Worm (Caenorhabditis elegans) whole organism, L1 larva: ENCODE data around the gene D1054.1.

ENCODE experiments used
- C04F5.9 ChIP-seq: sonication (generic microtip); optimal IDR thresholded peaks from 2 replicates; lab custom pipeline; 2016; ENCODE audit warnings: missing genetic modification characterization, missing compliant biosample characterization
- C16A3.4 ChIP-seq: fragments of 150-350 bp; optimal IDR thresholded peaks from 2 replicates; lab custom pipeline; 2014; ENCODE audit warnings: missing biosample characterization, missing genetic modification characterization
- F16B12.6 ChIP-seq: fragments of 150-350 bp; optimal IDR thresholded peaks from 2 replicates; lab custom pipeline; 2014; ENCODE audit warnings: missing biosample characterization, missing genetic modification characterization
- Y116A8C.19 ChIP-seq: sonication (generic microtip); optimal IDR thresholded peaks from 2 replicates; lab custom pipeline; 2016; ENCODE audit warnings: missing compliant biosample characterization, missing genetic modification characterization, borderline replicate concordance
- alr-1 ChIP-seq: fragments of 200-800 bp; sonication (Bioruptor generic); optimal IDR thresholded peaks from 2 replicates; lab custom pipeline; 2018; ENCODE audit warnings: borderline replicate concordance, mild to moderate bottlenecking, missing genetic modification characterization, missing compliant biosample characterization
- blmp-1 ChIP-seq: fragments of 150-350 bp; optimal IDR thresholded peaks from 2 replicates; lab custom pipeline; 2014; ENCODE audit warnings: missing biosample characterization, missing genetic modification characterization
- ceh-82 ChIP-seq, 3 experiments: fragments of 150-350 bp in 1 of 3; sonication (generic microtip) in 2 of 3; optimal IDR thresholded peaks; 2 replicates each; lab custom pipeline; 2014 to 2017; ENCODE audit warnings: missing biosample characterization in 3 of 3, missing genetic modification characterization in 3 of 3
- ceh-90 ChIP-seq: sonication (generic microtip); optimal IDR thresholded peaks from 2 replicates; lab custom pipeline; 2016; ENCODE audit warnings: missing genetic modification characterization, missing compliant biosample characterization
- ces-1 ChIP-seq: fragments of 150-350 bp; optimal IDR thresholded peaks from 2 replicates; lab custom pipeline; 2014; ENCODE audit warnings: missing biosample characterization, missing genetic modification reagents, missing genetic modification characterization
- dpl-1 ChIP-seq, 3 experiments: fragments of 150-350 bp in 2 of 3; sonication (generic microtip) in 1 of 3; optimal IDR thresholded peaks; 2 replicates each; lab custom pipeline; 2014 to 2017; ENCODE audit warnings: missing biosample characterization in 3 of 3, missing genetic modification characterization in 3 of 3, missing genetic modification reagents in 3 of 3
- efl-1 ChIP-seq, 4 experiments: fragments of 150-350 bp; optimal IDR thresholded peaks in 3 of 4; peaks in 1 of 4; 1 replicate in 1 of 4; 2 replicates in 3 of 4; lab custom pipeline; 2014; ENCODE audit warnings: missing biosample characterization in 2 of 4, missing genetic modification characterization in 2 of 4, missing genetic modification reagents in 2 of 4
- elt-2 ChIP-seq: sonication (generic microtip); optimal IDR thresholded peaks from 2 replicates; lab custom pipeline; 2016; ENCODE audit warnings: missing genetic modification characterization, mild to moderate bottlenecking, inconsistent platforms, missing compliant biosample characterization, missing genetic modification reagents
- elt-3 ChIP-seq, 6 experiments: fragments of 150-350 bp in 1 of 6; sonication (generic microtip); optimal IDR thresholded peaks; 2 replicates each; lab custom pipeline; 2017 to 2018; ENCODE audit warnings: missing biosample characterization in 6 of 6, missing genetic modification characterization in 6 of 6, inconsistent platforms in 1 of 6
- ets-5 ChIP-seq: fragments of 200-800 bp; sonication (Bioruptor generic); IDR thresholded peaks from 2 replicates; pipeline ENCODE4 v1.3.6; 2022; ENCODE audit warnings: missing genetic modification characterization, missing compliant biosample characterization
- fkh-4 ChIP-seq: sonication (generic microtip); optimal IDR thresholded peaks from 2 replicates; lab custom pipeline; 2016; ENCODE audit warnings: missing compliant biosample characterization, missing genetic modification characterization, borderline replicate concordance
- grh-1 ChIP-seq: fragments of 200-800 bp; sonication (Bioruptor generic); IDR thresholded peaks from 2 replicates; pipeline ENCODE4 v1.3.6; 2022; ENCODE audit warnings: missing genetic modification reagents, missing genetic modification characterization, missing compliant biosample characterization
- hlh-4 ChIP-seq: sonication (generic microtip); optimal IDR thresholded peaks from 2 replicates; lab custom pipeline; 2016; ENCODE audit warnings: mild to moderate bottlenecking, missing genetic modification characterization, missing compliant biosample characterization
- irx-1 ChIP-seq: sonication (generic microtip); optimal IDR thresholded peaks from 2 replicates; lab custom pipeline; 2016; ENCODE audit warnings: missing genetic modification characterization, missing compliant biosample characterization
- isw-1 ChIP-seq: fragments of 200-800 bp; sonication (Bioruptor generic); IDR thresholded peaks from 2 replicates; pipeline ENCODE4 v1.3.6; 2022; ENCODE audit warnings: missing genetic modification characterization, missing compliant biosample characterization
- lin-13 ChIP-seq: fragments of 150-350 bp; optimal IDR thresholded peaks from 2 replicates; lab custom pipeline; 2014; ENCODE audit warnings: missing biosample characterization, missing genetic modification reagents, missing genetic modification characterization
- lin-14 ChIP-seq: fragments of 200-800 bp; sonication (Bioruptor generic); optimal IDR thresholded peaks from 2 replicates; lab custom pipeline; 2018; ENCODE audit warnings: mild to moderate bottlenecking, missing genetic modification characterization, moderate library complexity, missing compliant biosample characterization
- lin-35 ChIP-seq, 2 experiments: fragments of 150-350 bp; optimal IDR thresholded peaks; 2 replicates each; lab custom pipeline; 2014; ENCODE audit warnings: missing biosample characterization in 2 of 2, missing genetic modification characterization in 2 of 2, missing genetic modification reagents in 2 of 2
- lir-3 ChIP-seq: sonication (generic microtip); optimal IDR thresholded peaks from 2 replicates; lab custom pipeline; 2016; ENCODE audit warnings: mild to moderate bottlenecking, missing genetic modification characterization, moderate library complexity, missing compliant biosample characterization; ENCODE audit not compliant: poor library complexity
- mef-2 ChIP-seq: fragments of 150-350 bp; optimal IDR thresholded peaks from 2 replicates; lab custom pipeline; 2014; ENCODE audit warnings: missing biosample characterization, missing genetic modification characterization
- mep-1 ChIP-seq: fragments of 150-350 bp; optimal IDR thresholded peaks from 2 replicates; lab custom pipeline; 2014; ENCODE audit warnings: missing biosample characterization, missing genetic modification characterization
- nhr-11 ChIP-seq: fragments of 150-350 bp; optimal IDR thresholded peaks from 2 replicates; lab custom pipeline; 2014; ENCODE audit warnings: missing biosample characterization, missing genetic modification characterization
- nhr-12 ChIP-seq: sonication (generic microtip); optimal IDR thresholded peaks from 2 replicates; lab custom pipeline; 2017; ENCODE audit warnings: missing biosample characterization, missing genetic modification characterization
- nhr-19 ChIP-seq: fragments of 200-800 bp; sonication (Bioruptor generic); conservative IDR thresholded peaks from 2 replicates; pipeline ENCODE4 v1.3.6; 2022; ENCODE audit warnings: missing genetic modification characterization, missing compliant biosample characterization
- nhr-20 ChIP-seq: sonication (generic microtip); optimal IDR thresholded peaks from 2 replicates; lab custom pipeline; 2016; ENCODE audit warnings: mild to moderate bottlenecking, missing genetic modification characterization, missing compliant biosample characterization
- nhr-237 ChIP-seq: fragments of 150-350 bp; optimal IDR thresholded peaks from 2 replicates; lab custom pipeline; 2014; ENCODE audit warnings: missing biosample characterization, missing genetic modification characterization
- nhr-28 ChIP-seq: fragments of 150-350 bp; optimal IDR thresholded peaks from 2 replicates; lab custom pipeline; 2014; ENCODE audit warnings: missing biosample characterization, missing genetic modification characterization
- nhr-47 ChIP-seq: sonication (generic microtip); optimal IDR thresholded peaks from 2 replicates; lab custom pipeline; 2016; ENCODE audit warnings: mild to moderate bottlenecking, missing genetic modification characterization, moderate library complexity, missing compliant biosample characterization
- nhr-71 ChIP-seq: sonication (generic microtip); optimal IDR thresholded peaks from 2 replicates; lab custom pipeline; 2016; ENCODE audit warnings: mild to moderate bottlenecking, missing genetic modification characterization, moderate library complexity, missing compliant biosample characterization
- nhr-84 ChIP-seq: sonication (generic microtip); optimal IDR thresholded peaks from 2 replicates; lab custom pipeline; 2017; ENCODE audit warnings: missing biosample characterization, missing genetic modification characterization
- nhr-85 ChIP-seq: sonication (generic microtip); peaks from one replicate; lab custom pipeline; 2016; ENCODE audit warnings: missing genetic modification characterization, inconsistent platforms, missing compliant biosample characterization
- nhr-90 ChIP-seq: sonication (generic microtip); optimal IDR thresholded peaks from 2 replicates; lab custom pipeline; 2016; ENCODE audit warnings: mild to moderate bottlenecking, missing genetic modification characterization, missing compliant biosample characterization; ENCODE audit not compliant: poor library complexity
- pag-3 ChIP-seq: sonication (generic microtip); optimal IDR thresholded peaks from 2 replicates; lab custom pipeline; 2017; ENCODE audit warnings: missing genetic modification characterization, mild to moderate bottlenecking, missing compliant biosample characterization, antibody characterized with exemption, borderline replicate concordance; ENCODE audit not compliant: insufficient read depth
- pax-3 ChIP-seq: fragments of 200-800 bp; sonication (Bioruptor generic); optimal IDR thresholded peaks from 2 replicates; lab custom pipeline; 2018; ENCODE audit warnings: mild to moderate bottlenecking, missing genetic modification characterization, moderate library complexity, missing compliant biosample characterization
- pqm-1 ChIP-seq: sonication (generic microtip); optimal IDR thresholded peaks from 3 replicates; lab custom pipeline; 2017; ENCODE audit warnings: missing biosample characterization, missing genetic modification characterization
- rnt-1 ChIP-seq: sonication (generic microtip); optimal IDR thresholded peaks from 2 replicates; lab custom pipeline; 2016; ENCODE audit warnings: mild to moderate bottlenecking, missing genetic modification characterization, moderate library complexity, missing compliant biosample characterization
- skn-1 ChIP-seq: fragments of 150-350 bp; optimal IDR thresholded peaks from 2 replicates; lab custom pipeline; 2014; ENCODE audit warnings: missing biosample characterization, missing genetic modification characterization
- snpc-4 ChIP-seq: fragments of 150-350 bp; optimal IDR thresholded peaks from 2 replicates; lab custom pipeline; 2014; ENCODE audit warnings: missing biosample characterization, missing genetic modification characterization
- snu-23 ChIP-seq: sonication (generic microtip); optimal IDR thresholded peaks from 2 replicates; lab custom pipeline; 2016; ENCODE audit warnings: missing genetic modification characterization, missing compliant biosample characterization
- sptf-1 ChIP-seq: fragments of 150-350 bp; optimal IDR thresholded peaks from 2 replicates; lab custom pipeline; 2014; ENCODE audit warnings: missing biosample characterization, missing genetic modification characterization
- unc-130 ChIP-seq: fragments of 150-350 bp; optimal IDR thresholded peaks from 2 replicates; lab custom pipeline; 2017; ENCODE audit warnings: missing biosample characterization, missing genetic modification characterization, inconsistent platforms
- unc-98 ChIP-seq: fragments of 200-800 bp; sonication (Bioruptor generic); IDR thresholded peaks from 2 replicates; pipeline ENCODE4 v1.3.6; 2022; ENCODE audit warnings: missing genetic modification characterization, missing compliant biosample characterization
- vab-15 ChIP-seq: sonication (generic microtip); optimal IDR thresholded peaks from 2 replicates; lab custom pipeline; 2017; ENCODE audit warnings: missing genotype, mild to moderate bottlenecking, missing genetic modification characterization, missing compliant biosample characterization
- xbp-1 ChIP-seq: sonication (generic microtip); optimal IDR thresholded peaks from 2 replicates; lab custom pipeline; 2016; ENCODE audit warnings: missing genetic modification characterization, missing compliant biosample characterization
- ztf-11 ChIP-seq, 2 experiments: sonication (generic microtip); optimal IDR thresholded peaks; 2 replicates each; lab custom pipeline; 2016 to 2017; ENCODE audit warnings: missing genetic modification characterization in 2 of 2, missing biosample characterization in 1 of 2, missing compliant biosample characterization in 1 of 2

The D1054.1 gene

ce11 chrV:10741357-10741756 is 28.7 kb downstream of the D1054.1 start, which contains the start of gene ZC302.3:
Gene ZC302.3, minus strand, starts transcription at chrV:10741457.
- no peak for TF ChIP-seq efl-1 (optimal IDR thresholded peaks at IDR 0.05; lab: Kevin White, UChicago)
- TF ChIP-seq efl-1 (GFP tag; optimal IDR thresholded peaks at IDR 0.05 in 1 of 2; lab: Kevin White, UChicago), result peak in 1 of 2 experiments; percentile 69
- TF ChIP-seq pag-3 (tag; lab: Kevin White, UChicago), result no peak
- no peak for TF ChIP-seq nhr-85 (tag; lab: Kevin White, UChicago)
- no peak for TF ChIP-seq vab-15 (tag; lab: Kevin White, UChicago)
- TF ChIP-seq grh-1 (GFP tag; lab: Robert Waterston, UW), result no peak
- no peak for TF ChIP-seq ets-5 (GFP tag; lab: Robert Waterston, UW)
- TF ChIP-seq nhr-20 (tag; lab: Kevin White, UChicago), result no peak
- no peak for TF ChIP-seq snu-23 (GFP tag; lab: Kevin White, UChicago)

DNA sequence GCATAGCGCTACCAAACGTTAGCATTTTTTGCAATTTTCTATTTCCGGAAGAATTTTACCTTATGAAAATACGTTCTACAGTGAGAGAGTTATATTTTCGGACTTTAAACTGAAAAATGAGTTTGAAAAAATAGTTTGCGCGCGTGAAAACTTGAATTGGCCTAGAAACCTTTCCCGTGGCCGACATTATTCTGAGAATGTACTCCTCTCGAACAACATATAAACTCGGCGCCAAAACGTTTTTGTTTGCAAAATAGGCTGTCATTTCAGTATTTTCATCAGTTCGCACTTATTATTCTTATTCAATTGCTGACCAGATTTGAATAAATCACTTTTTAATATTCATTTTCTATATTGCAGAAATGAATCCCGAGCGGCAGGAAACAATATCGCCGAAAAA is 33.3 kb downstream of the D1054.1 start, which contains the start of the genes mre-11 and wdr-5.3:
mre-11 (minus strand) TSS at position 113 of the 400 bp plus-strand sequence.
wdr-5.3 (plus strand) TSS at position 361 of the 400 bp plus-strand sequence.
- TF ChIP-seq ceh-90 (tag; lab: Kevin White, UChicago) (peak; percentile 78), nhr-47 (tag; lab: Kevin White, UChicago) (peak; percentile 79), mef-2 (tag; lab: Kevin White, UChicago) (no peak), skn-1 (tag; lab: Kevin White, UChicago) (peak; percentile 57), nhr-90 (peak; percentile 71), pqm-1 (tag; lab: Kevin White, UChicago) (no peak), xbp-1 (tag; lab: Kevin White, UChicago) (peak; percentile 75), C04F5.9 (tag; lab: Kevin White, UChicago) (peak; percentile 29), lir-3 (tag; lab: Kevin White, UChicago) (peak; percentile 90), elt-2 (tag; lab: Kevin White, UChicago) (peak; percentile 18), rnt-1 (tag; lab: Kevin White, UChicago) (peak; percentile 97), ztf-11 (tag; optimal IDR thresholded peaks at IDR 0.05; lab: Kevin White, UChicago) (peak in 1 of 2 experiments; percentile 78), alr-1 (no peak), pax-3 (peak; percentile 60), elt-3 (tag; optimal IDR thresholded peaks at IDR 0.05; lab: Kevin White, UChicago) (peak in 1 of 6 experiments; percentile 13), hlh-4 (no peak), unc-98 (GFP tag; lab: Robert Waterston, UW) (no peak), nhr-11 (tag; lab: Kevin White, UChicago) (no peak), ceh-82 (tag; optimal IDR thresholded peaks at IDR 0.05; lab: Kevin White, UChicago) (peak in 2 of 3 experiments; percentile 37), nhr-237 (tag; lab: Kevin White, UChicago) (no peak), nhr-28 (no peak), snu-23 (GFP tag; lab: Kevin White, UChicago) (peak; percentile 80), dpl-1 (GFP tag; optimal IDR thresholded peaks at IDR 0.05; lab: Kevin White, UChicago) (peak; percentile 84 to 92 (median 88)), C16A3.4 (tag; lab: Kevin White, UChicago) (peak; percentile 50), unc-130 (tag; lab: Kevin White, UChicago) (peak; percentile 69), nhr-85 (tag; lab: Kevin White, UChicago) (peak; percentile 75), snpc-4 (tag; lab: Kevin White, UChicago) (peak; percentile 49), nhr-19 (GFP tag; lab: Robert Waterston, UW) (peak; percentile 72), mep-1 (tag; lab: Kevin White, UChicago) (peak; percentile 68), nhr-84 (tag; lab: Kevin White, UChicago) (no peak), nhr-12 (no peak), irx-1 (tag; lab: Kevin White, UChicago) (peak; percentile 68), lin-14 (GFP tag; lab: Kevin White, UChicago) (no peak), F16B12.6 (tag; lab: Kevin White, UChicago) (peak; percentile 33), ets-5 (GFP tag; lab: Robert Waterston, UW) (no peak), blmp-1 (peak; percentile 60), Y116A8C.19 (tag; lab: Kevin White, UChicago) (no peak), nhr-71 (peak; percentile 83), ces-1 (no peak), grh-1 (GFP tag; lab: Robert Waterston, UW) (0 out of 2 replicates have a peak, but pooled peaks have one; percentile 18), sptf-1 (tag; lab: Kevin White, UChicago) (no peak), fkh-4 (tag; lab: Kevin White, UChicago) (peak; percentile 17), isw-1 (GFP tag; lab: Robert Waterston, UW) (peak; percentile 46), lin-35 (GFP tag; optimal IDR thresholded peaks at IDR 0.05; lab: Kevin White, UChicago) (peak; percentile 85 to 92), lin-13 (peak; percentile 56)
